Worm (Caenorhabditis elegans) whole organism, L2 larva: Measurements from ENCODE around the gene Y54F10BM.20.

Source experiments
- F13H6.1 ChIP-seq: sonication (generic microtip); optimal IDR thresholded peaks from 2 replicates; lab custom pipeline; 2016; ENCODE audit warnings: missing genetic modification characterization, missing compliant biosample characterization
- aly-2 ChIP-seq: fragments of 150-350 bp; optimal IDR thresholded peaks from 2 replicates; lab custom pipeline; 2014; ENCODE audit warnings: missing biosample characterization, missing genetic modification characterization
- egl-27 ChIP-seq: sonication (generic microtip); optimal IDR thresholded peaks from 3 replicates; lab custom pipeline; 2017; ENCODE audit warnings: missing biosample characterization, missing genetic modification reagents, missing genetic modification characterization
- lin-13 ChIP-seq: fragments of 150-350 bp; optimal IDR thresholded peaks from 2 replicates; lab custom pipeline; 2014; ENCODE audit warnings: missing biosample characterization, missing genetic modification reagents, missing genetic modification characterization
- unc-62 ChIP-seq: fragments of 150-350 bp; optimal IDR thresholded peaks from 2 replicates; lab custom pipeline; 2014; ENCODE audit warnings: missing biosample characterization, missing genetic modification reagents, missing genetic modification characterization
- ztf-11 ChIP-seq: sonication (generic microtip); optimal IDR thresholded peaks from 2 replicates; lab custom pipeline; 2017; ENCODE audit warnings: missing biosample characterization, missing genetic modification characterization

ce11 chrIII:2291139-2291538 is 16.9 kb upstream of the Y54F10BM.20 start, which contains the start of gene fbxa-219:
- TF ChIP-seq ztf-11 (tag; lab: Kevin White, UChicago) (no peak), aly-2 (tag; lab: Kevin White, UChicago) (no peak), F13H6.1 (no peak), egl-27 (tag; lab: Kevin White, UChicago) (no peak), lin-13 (GFP tag; lab: Kevin White, UChicago) (no peak), unc-62 (GFP tag; lab: Kevin White, UChicago) (no peak)
